Fruit fly (Drosophila melanogaster) whole organism: ENCODE measurements around the gene Trl.

Source experiments
- EcR ChIP-seq, 2 experiments: fragments of >200 bp; optimal IDR thresholded peaks; 2 replicates each; lab custom pipeline; 2017; ENCODE audit warnings: missing biosample characterization in 2 of 2, missing genetic modification characterization in 2 of 2, missing genetic modification reagents in 2 of 2
- pan ChIP-seq: fragments of >200 bp; optimal IDR thresholded peaks from 2 replicates; lab custom pipeline; 2017
- psq ChIP-seq: fragments of >200 bp; optimal IDR thresholded peaks from 2 replicates; lab custom pipeline; 2017
- usp ChIP-seq: fragments of >200 bp; optimal IDR thresholded peaks from 2 replicates; lab custom pipeline; 2017; ENCODE audit warnings: missing biosample characterization, missing genetic modification characterization, mixed read lengths

dm6 chr3L:14756724-14757463 is 4.0 kb downstream of the Trl start:
- TF ChIP-seq usp (GFP tag; lab: Kevin White, UChicago) (no peak), psq (lab: Kevin White, UChicago) (no peak), EcR (GFP tag; optimal IDR thresholded peaks at IDR 0.05; lab: Kevin White, UChicago) (no peak), pan (lab: Kevin White, UChicago) (no peak)
